Worm (Caenorhabditis elegans): ENCODE measurements around the gene bgnt-1.2.

Gene bgnt-1.2

ce11 chrV:2066780-2067179 lies 51.7 kb downstream of the bgnt-1.2 start, which contains the start of gene nhr-86:
Gene nhr-86, minus strand, starts transcription at chrV:2066850.
- TF ChIP-seq dve-1 (tag; optimal IDR thresholded peaks at IDR 0.05; ENCODE audit: insufficient read depth) (peak; percentile 10), nhr-28 (tag; optimal IDR thresholded peaks at IDR 0.05) (peak; percentile 99), mep-1 (tag; optimal IDR thresholded peaks at IDR 0.05) (peak; percentile 3), pqm-1 (tag; optimal IDR thresholded peaks at IDR 0.05) (peak; percentile 19), mxl-3 (GFP tag; optimal IDR thresholded peaks at IDR 0.05) (no peak), daf-12 (tag; optimal IDR thresholded peaks at IDR 0.05) (no peak), hif-1 (tag; optimal IDR thresholded peaks at IDR 0.05) (peak in 1 of 2 experiments; percentile 12), hmg-1.1 (GFP tag; IDR thresholded peaks at IDR 0.05) (0 out of 2 replicates have a peak, but pooled peaks have one; percentile 12), daf-16 (GFP tag; optimal IDR thresholded peaks at IDR 0.05) (no peak), daf-16 (tag; optimal IDR thresholded peaks at IDR 0.05) (peak; percentile 7), mes-2 (tag; optimal IDR thresholded peaks at IDR 0.05; ENCODE audit: poor library complexity, severe bottlenecking) (peak; percentile 13), unc-62 (GFP tag; optimal IDR thresholded peaks at IDR 0.05 in 1 of 2) (peak in 1 of 2 experiments; percentile 33), unc-62 (tag; optimal IDR thresholded peaks at IDR 0.05) (no peak), dmd-6 (GFP tag; IDR thresholded peaks at IDR 0.05) (peak; percentile 16; the same call in 1 of the 2 replicates), hlh-11 (tag; optimal IDR thresholded peaks at IDR 0.05) (peak; percentile 25), tag-97 (GFP tag; IDR thresholded peaks at IDR 0.05) (no peak)

Data from whole organism, L4 larva.